Fruit fly (Drosophila melanogaster): ENCODE measurements around the gene CG42870.

Gene CG42870

dm6 chr3R:21781448-21781847 lies 44.3 kb upstream of the CG42870 start (continued):
- TF ChIP-seq lmd (GFP tag; IDR thresholded peaks at IDR 0.05) = peak; percentile 76
- TF ChIP-seq CG4820 (GFP tag; optimal IDR thresholded peaks at IDR 0.05) = peak; percentile 61
- peak; percentile 45 for TF ChIP-seq CG9817 (tag; optimal IDR thresholded peaks at IDR 0.05)
- peak; percentile 54 for TF ChIP-seq HLH54F (GFP tag; optimal IDR thresholded peaks at IDR 0.05)
- TF ChIP-seq CG31365 (tag; optimal IDR thresholded peaks at IDR 0.05) = no peak
- TF ChIP-seq Sox102F (GFP tag; optimal IDR thresholded peaks at IDR 0.05) = peak; percentile 62
- no peak for TF ChIP-seq HLHmδ (GFP tag; optimal IDR thresholded peaks at IDR 0.05)
- TF ChIP-seq Sry-β (GFP tag; optimal IDR thresholded peaks at IDR 0.05) = no peak
- TF ChIP-seq D (optimal IDR thresholded peaks at IDR 0.05) = no peak
- TF ChIP-seq D (GFP tag; optimal IDR thresholded peaks at IDR 0.05) = peak; percentile 58
- TF ChIP-seq CkIIα-i1 (GFP tag; IDR thresholded peaks at IDR 0.05) = no peak
- TF ChIP-seq zen (tag; optimal IDR thresholded peaks at IDR 0.05) = no peak
- peak; percentile 58; the same call in 2 of the 3 replicates for TF ChIP-seq CG7357 (GFP tag; IDR thresholded peaks at IDR 0.05)
- TF ChIP-seq PHDP (tag; optimal IDR thresholded peaks at IDR 0.05) = peak; percentile 71
- TF ChIP-seq CG7928 (GFP tag; optimal IDR thresholded peaks at IDR 0.05) = no peak
- no peak for TF ChIP-seq oc (tag; optimal IDR thresholded peaks at IDR 0.05)
- TF ChIP-seq insv (GFP tag; optimal IDR thresholded peaks at IDR 0.05) = no peak
- TF ChIP-seq Ada2b (GFP tag; IDR thresholded peaks at IDR 0.05) = peak; percentile 77
- peak; percentile 57 for TF ChIP-seq NfI (GFP tag; optimal IDR thresholded peaks at IDR 0.05)
- peak; percentile 35 for TF ChIP-seq Usf (GFP tag; optimal IDR thresholded peaks at IDR 0.05)
- no peak for TF ChIP-seq Lpt (GFP tag; optimal IDR thresholded peaks at IDR 0.05)
- peak; percentile 3 for TF ChIP-seq emc (GFP tag; optimal IDR thresholded peaks at IDR 0.05)
- no peak for TF ChIP-seq CG4617 (GFP tag; optimal IDR thresholded peaks at IDR 0.05; ENCODE audit: borderline replicate concordance)
- no peak for TF ChIP-seq Sin3A (optimal IDR thresholded peaks at IDR 0.05)
- TF ChIP-seq CG2875 (GFP tag; optimal IDR thresholded peaks at IDR 0.05) = peak; percentile 25
- no peak for TF ChIP-seq NC2α (GFP tag; optimal IDR thresholded peaks at IDR 0.05)
- TF ChIP-seq trem (tag; optimal IDR thresholded peaks at IDR 0.05) = peak; percentile 1
- no peak for TF ChIP-seq Myb (GFP tag; optimal IDR thresholded peaks at IDR 0.05)
- no peak for TF ChIP-seq Stat92E (GFP tag; optimal IDR thresholded peaks at IDR 0.05)
- TF ChIP-seq tup (GFP tag; optimal IDR thresholded peaks at IDR 0.05) = no peak
- peak; percentile 33; the same call in 1 of the 2 replicates for TF ChIP-seq CG9932 (GFP tag; IDR thresholded peaks at IDR 0.05)
- TF ChIP-seq Abd-B (GFP tag; optimal IDR thresholded peaks at IDR 0.05) = peak; percentile 64
- peak; percentile 18 for TF ChIP-seq CG15011 (GFP tag; optimal IDR thresholded peaks at IDR 0.05)
- TF ChIP-seq al (GFP tag; IDR thresholded peaks at IDR 0.05) = peak; percentile 65
- no peak for TF ChIP-seq CG1832 (GFP tag; optimal IDR thresholded peaks at IDR 0.05)
- TF ChIP-seq CG17361 (GFP tag; IDR thresholded peaks at IDR 0.05) = no peak; the same call in 1 of the 3 replicates
- peak; percentile 69 for TF ChIP-seq CG10209 (GFP tag; optimal IDR thresholded peaks at IDR 0.05)
- TF ChIP-seq hkb (optimal IDR thresholded peaks at IDR 0.05) = no peak
- TF ChIP-seq hkb (GFP tag; IDR thresholded peaks at IDR 0.05) = peak; percentile 76
- peak; percentile 48; the same call in 1 of the 2 replicates for TF ChIP-seq CG17328 (GFP tag; IDR thresholded peaks at IDR 0.05)
- TF ChIP-seq CG32532 (GFP tag; IDR thresholded peaks at IDR 0.05) = peak; percentile 47; the same call in 1 of the 2 replicates
- TF ChIP-seq CG9797 (GFP tag; optimal IDR thresholded peaks at IDR 0.05) = no peak
- TF ChIP-seq hth (optimal IDR thresholded peaks at IDR 0.05) = no peak
- no peak for TF ChIP-seq CG11560 (tag; IDR thresholded peaks at IDR 0.05)
- peak; percentile 60 for TF ChIP-seq CG17385 (GFP tag; optimal IDR thresholded peaks at IDR 0.05)
- TF ChIP-seq Bgb (GFP tag; IDR thresholded peaks at IDR 0.05; ENCODE audit: partially characterized antibody) = no peak
- no peak for TF ChIP-seq odd (GFP tag; optimal IDR thresholded peaks at IDR 0.05)
- peak; percentile 36 for TF ChIP-seq cwo (GFP tag; optimal IDR thresholded peaks at IDR 0.05)
- TF ChIP-seq bowl (GFP tag; IDR thresholded peaks at IDR 0.05) = no peak; the same call in 1 of the 2 replicates
- peak; percentile 17 for TF ChIP-seq sug (tag; optimal IDR thresholded peaks at IDR 0.05)
- TF ChIP-seq Xrp1 (GFP tag; IDR thresholded peaks at IDR 0.05) = peak; percentile 75
- no peak for TF ChIP-seq CG5180 (GFP tag; optimal IDR thresholded peaks at IDR 0.05)
